Fruit fly (Drosophila melanogaster) whole organism, wandering third instar larva: ENCODE results near the gene Mkp.
A peak's percentile ranks its signal among the peaks of the same experiment; 100 is the strongest.

Experiments
- Abd-B ChIP-seq: fragments of >200 bp; optimal IDR thresholded peaks from 2 replicates; lab custom pipeline; 2017; ENCODE audit warnings: missing biosample characterization, missing genetic modification characterization
- Dfd ChIP-seq: fragments of >200 bp; optimal IDR thresholded peaks from 2 replicates; lab custom pipeline; 2017; ENCODE audit warnings: missing biosample characterization, missing genetic modification characterization
- Hr78 ChIP-seq: fragments of >200 bp; optimal IDR thresholded peaks from 2 replicates; lab custom pipeline; 2017; ENCODE audit warnings: missing biosample characterization, missing genetic modification characterization
- Jra ChIP-seq: sonication (Bioruptor generic); optimal IDR thresholded peaks from 2 replicates; lab custom pipeline; 2016; ENCODE audit warnings: missing biosample characterization, missing genetic modification characterization
- br ChIP-seq: fragments of 200-800 bp; sonication (Bioruptor generic); optimal IDR thresholded peaks from 2 replicates; lab custom pipeline; 2016; ENCODE audit warnings: missing biosample characterization, missing genetic modification characterization
- dl ChIP-seq, 2 experiments: fragments of 175-275, 200-275 bp in 1 of 2; fragments of 200-275 bp in 1 of 2; sonication (Bioruptor generic); optimal IDR thresholded peaks; lab custom pipeline; 2018; ENCODE audit warnings: mild to moderate bottlenecking in 2 of 2, missing biosample characterization in 2 of 2, missing genetic modification characterization in 2 of 2, moderate library complexity in 2 of 2; ENCODE audit not compliant: partially characterized antibody in 2 of 2, insufficient read depth in 1 of 2
- dsf ChIP-seq: sonication (Bioruptor generic); optimal IDR thresholded peaks from 2 replicates; lab custom pipeline; 2016; ENCODE audit warnings: missing biosample characterization, missing genetic modification characterization, borderline replicate concordance
- h ChIP-seq: fragments of 200-800 bp; sonication (Bioruptor generic); optimal IDR thresholded peaks from 3 replicates; lab custom pipeline; 2016; ENCODE audit warnings: missing biosample characterization, mild to moderate bottlenecking, missing genetic modification characterization
- lola ChIP-seq: fragments of >200 bp; optimal IDR thresholded peaks from 2 replicates; lab custom pipeline; 2017; ENCODE audit warnings: missing biosample characterization, missing genetic modification characterization
- usp ChIP-seq: fragments of >200 bp; optimal IDR thresholded peaks from 2 replicates; lab custom pipeline; 2017; ENCODE audit warnings: missing biosample characterization, missing genetic modification characterization
- woc ChIP-seq: sonication (Bioruptor generic); optimal IDR thresholded peaks from 2 replicates; lab custom pipeline; 2016; ENCODE audit warnings: missing biosample characterization, mild to moderate bottlenecking, missing genetic modification characterization

DNA sequence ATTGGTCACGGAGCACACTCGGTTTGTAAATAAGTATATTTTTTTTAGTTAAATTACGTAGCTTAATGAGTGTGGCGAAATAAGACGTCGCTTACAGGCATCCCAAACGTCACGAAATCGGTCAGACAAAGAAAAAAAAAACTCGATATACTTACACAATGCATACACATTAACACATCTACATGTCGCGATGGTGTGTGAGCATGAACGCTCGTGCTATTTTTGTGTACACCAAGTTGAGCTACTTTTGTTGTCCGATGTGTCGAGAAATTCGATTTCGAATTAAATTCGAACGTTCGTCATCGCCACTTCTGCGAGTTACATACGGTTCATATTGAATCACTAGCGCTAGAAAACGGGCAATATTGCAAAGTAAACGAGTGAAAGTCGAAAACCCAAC lies 40.8 kb upstream of the Mkp start:
- TF ChIP-seq usp (no peak), dl (GFP tag; optimal IDR thresholded peaks at IDR 0.05; lab: Kevin White, UChicago; ENCODE audit: insufficient read depth in 1 of 2, partially characterized antibody in 2 of 2) (no peak), Abd-B (GFP tag; lab: Kevin White, UChicago) (no peak), lola (GFP tag; lab: Kevin White, UChicago) (no peak), Hr78 (GFP tag; lab: Kevin White, UChicago) (no peak), Jra (GFP tag; lab: Kevin White, UChicago) (no peak), dsf (no peak), h (no peak), Dfd (GFP tag; lab: Kevin White, UChicago) (no peak), br (GFP tag; lab: Kevin White, UChicago) (no peak), woc (GFP tag; lab: Kevin White, UChicago) (peak; percentile 14)
